Worm (Caenorhabditis elegans) whole organism, late embryonic: ENCODE results near the gene bgal-2.

Experiments used
- ama-1 ChIP-seq: fragments of 150-350 bp; optimal IDR thresholded peaks from 2 replicates; lab custom pipeline; 2014
- ceh-18 ChIP-seq: sonication (generic microtip); optimal IDR thresholded peaks from 2 replicates; lab custom pipeline; 2016; ENCODE audit warnings: missing genetic modification characterization, missing compliant biosample characterization
- fax-1 ChIP-seq: sonication (generic microtip); optimal IDR thresholded peaks from 2 replicates; lab custom pipeline; 2016; ENCODE audit warnings: missing genotype, missing genetic modification characterization, missing compliant biosample characterization
- fkh-10 ChIP-seq: fragments of 150-350 bp; optimal IDR thresholded peaks from 2 replicates; lab custom pipeline; 2014; ENCODE audit warnings: missing biosample characterization, missing genetic modification reagents, missing genetic modification characterization
- hlh-15 ChIP-seq: sonication (generic microtip); optimal IDR thresholded peaks from 2 replicates; lab custom pipeline; 2016; ENCODE audit warnings: missing genetic modification characterization, missing compliant biosample characterization
- nfya-1 ChIP-seq: sonication (generic microtip); optimal IDR thresholded peaks from 2 replicates; lab custom pipeline; 2017; ENCODE audit warnings: missing genetic modification characterization, mild to moderate bottlenecking, missing compliant biosample characterization, antibody characterized with exemption, moderate library complexity
- nhr-11 ChIP-seq: fragments of 150-350 bp; optimal IDR thresholded peaks from 2 replicates; lab custom pipeline; 2014; ENCODE audit warnings: missing biosample characterization, missing genetic modification characterization
- pat-9 ChIP-seq: fragments of 200-800 bp; sonication (Bioruptor generic); optimal IDR thresholded peaks from 2 replicates; lab custom pipeline; 2018; ENCODE audit warnings: mild to moderate bottlenecking, missing genetic modification characterization, moderate library complexity, missing compliant biosample characterization
- pax-1 ChIP-seq: fragments of 150-350 bp; optimal IDR thresholded peaks from 2 replicates; lab custom pipeline; 2014; ENCODE audit warnings: missing biosample characterization, missing genetic modification characterization
- pha-4 ChIP-seq: fragments of 150-350 bp; optimal IDR thresholded peaks from 2 replicates; lab custom pipeline; 2018; ENCODE audit warnings: missing biosample characterization, missing genetic modification reagents, missing genetic modification characterization
- ttx-3 ChIP-seq: sonication (generic microtip); optimal IDR thresholded peaks from 2 replicates; lab custom pipeline; 2016; ENCODE audit warnings: missing genetic modification reagents, missing genetic modification characterization, missing compliant biosample characterization

ce11 chrX:6801546-6801945, 17.3 kb downstream of the bgal-2 start:
- no peak for TF ChIP-seq ama-1 (lab: Kevin White, UChicago)
- no peak for TF ChIP-seq pax-1
- no peak for TF ChIP-seq nhr-11 (tag; lab: Kevin White, UChicago)
- no peak for TF ChIP-seq pha-4 (tag; lab: Kevin White, UChicago)
- TF ChIP-seq ceh-18 (tag; lab: Kevin White, UChicago): no peak
- no peak for TF ChIP-seq fax-1 (tag; lab: Kevin White, UChicago)
- no peak for TF ChIP-seq ttx-3 (tag; lab: Kevin White, UChicago)
- no peak for TF ChIP-seq pat-9 (tag; lab: Kevin White, UChicago)
- no peak for TF ChIP-seq fkh-10 (GFP tag; lab: Kevin White, UChicago)
- TF ChIP-seq hlh-15 (tag; lab: Kevin White, UChicago): no peak
- no peak for TF ChIP-seq nfya-1 (tag; lab: Kevin White, UChicago)
